Fruit fly (Drosophila melanogaster) whole organism, pupa: Measurements from ENCODE around the gene Ubc87F.
A peak's percentile ranks its signal among the peaks of the same experiment; 100 is the strongest.

Experiments
- CG10348 ChIP-seq: fragments of 200-800 bp; sonication (Bioruptor generic); IDR thresholded peaks from 2 replicates; pipeline ENCODE4 v1.3.6; 2022; ENCODE audit warnings: missing biosample characterization, missing genetic modification characterization
- CG12605 ChIP-seq: fragments of 200-800 bp; sonication (Bioruptor generic); IDR thresholded peaks from 2 replicates; pipeline ENCODE4 v1.3.6; 2022; ENCODE audit warnings: missing biosample characterization, missing genetic modification characterization
- CG13204 ChIP-seq: fragments of 200-800 bp; sonication (Bioruptor generic); optimal IDR thresholded peaks from 2 replicates; lab custom pipeline; 2018; ENCODE audit warnings: missing biosample characterization, mild to moderate bottlenecking, missing genetic modification characterization, moderate library complexity
- CG14655 ChIP-seq: fragments of 200-800 bp; sonication (Bioruptor generic); optimal IDR thresholded peaks from 3 replicates; lab custom pipeline; 2017; ENCODE audit warnings: mild to moderate bottlenecking, missing biosample characterization, missing genetic modification reagents, missing genetic modification characterization
- CG15710 ChIP-seq: fragments of 200-800 bp; sonication (Bioruptor generic); optimal IDR thresholded peaks from 2 replicates; lab custom pipeline; 2018; ENCODE audit warnings: missing biosample characterization, mild to moderate bottlenecking, missing genetic modification characterization, moderate library complexity
- CG17806 ChIP-seq: fragments of 200-800 bp; sonication (Bioruptor generic); optimal IDR thresholded peaks from 2 replicates; lab custom pipeline; 2018; ENCODE audit warnings: missing biosample characterization, mild to moderate bottlenecking, missing genetic modification characterization, moderate library complexity
- CG32121 ChIP-seq: fragments of 200-800 bp; sonication (Bioruptor generic); IDR thresholded peaks from 2 replicates; pipeline ENCODE4 v1.3.6; 2022; ENCODE audit warnings: missing biosample characterization, missing genetic modification characterization
- CG34367 ChIP-seq: fragments of 200-800 bp; sonication (Bioruptor generic); optimal IDR thresholded peaks from 2 replicates; lab custom pipeline; 2018; ENCODE audit warnings: missing biosample characterization, mild to moderate bottlenecking, missing genetic modification characterization
- CG4496 ChIP-seq: fragments of 200-800 bp; sonication (Bioruptor generic); IDR thresholded peaks from 3 replicates; pipeline ENCODE4 v1.3.6; 2022; ENCODE audit warnings: missing biosample characterization, missing genetic modification characterization
- CG8159 ChIP-seq: fragments of 200-800 bp; sonication (Bioruptor generic); optimal IDR thresholded peaks from 3 replicates; lab custom pipeline; 2018; ENCODE audit warnings: missing biosample characterization, mild to moderate bottlenecking, missing genetic modification characterization, moderate library complexity
- CG8301 ChIP-seq: fragments of 200-800 bp; sonication (Bioruptor generic); optimal IDR thresholded peaks from 2 replicates; lab custom pipeline; 2018; ENCODE audit warnings: missing biosample characterization, mild to moderate bottlenecking, missing genetic modification characterization
- CG9948 ChIP-seq: fragments of 200-800 bp; sonication (Bioruptor generic); optimal IDR thresholded peaks from 2 replicates; lab custom pipeline; 2018; ENCODE audit warnings: missing biosample characterization, mild to moderate bottlenecking, missing genetic modification characterization, moderate library complexity
- D1 ChIP-seq: fragments of 200-800 bp; sonication (Bioruptor generic); optimal IDR thresholded peaks from 2 replicates; lab custom pipeline; 2018; ENCODE audit warnings: missing biosample characterization, mild to moderate bottlenecking, missing genetic modification characterization, moderate library complexity
- EcR ChIP-seq: fragments of 200-800 bp; sonication (Bioruptor generic); optimal IDR thresholded peaks from 3 replicates; lab custom pipeline; 2019; ENCODE audit warnings: missing biosample characterization, missing genetic modification characterization, mild to moderate bottlenecking, moderate library complexity, missing genetic modification reagents
- Ets98B ChIP-seq: fragments of 200-800 bp; sonication (Bioruptor generic); IDR thresholded peaks from 2 replicates; pipeline ENCODE4 v1.3.6; 2022; ENCODE audit warnings: missing biosample characterization, missing genetic modification characterization
- Pif1A ChIP-seq: fragments of 200-800 bp; sonication (Bioruptor generic); optimal IDR thresholded peaks from 3 replicates; lab custom pipeline; 2016; ENCODE audit warnings: missing biosample characterization, missing genetic modification characterization
- Pif1B ChIP-seq: fragments of 200-800 bp; sonication (Bioruptor generic); optimal IDR thresholded peaks from 3 replicates; lab custom pipeline; 2016; ENCODE audit warnings: missing biosample characterization, missing genetic modification characterization
- Snoo ChIP-seq: fragments of 200-800 bp; sonication (Bioruptor generic); optimal IDR thresholded peaks from 3 replicates; lab custom pipeline; 2017; ENCODE audit warnings: missing biosample characterization, mild to moderate bottlenecking, missing genetic modification characterization, inconsistent platforms
- fd96Ca ChIP-seq: fragments of 200-800 bp; sonication (Bioruptor generic); IDR thresholded peaks from 3 replicates; pipeline ENCODE4 v1.3.6; 2022; ENCODE audit warnings: missing biosample characterization, missing genetic modification characterization
- gl ChIP-seq: fragments of 200-800 bp; sonication (Bioruptor generic); optimal IDR thresholded peaks from 2 replicates; lab custom pipeline; 2018; ENCODE audit warnings: missing biosample characterization, mild to moderate bottlenecking, missing genetic modification characterization
- rn ChIP-seq: fragments of 200-800 bp; sonication (Bioruptor generic); IDR thresholded peaks from 2 replicates; pipeline ENCODE4 v1.3.6; 2022; ENCODE audit warnings: missing biosample characterization, missing genetic modification characterization

Ubc87F gene

dm6 chr3R:13676137-13677086 lies 41.6 kb downstream of the Ubc87F start, which contains the start of the genes Lkb1 and CG9588:
Lkb1 (plus strand) TSS chr3R:13676549.
CG9588 (minus strand) TSS chr3R:13676681.
- TF ChIP-seq CG12605 (peak; percentile 78), CG13204 (GFP tag; lab: Kevin White, UChicago) (no peak), EcR (GFP tag; lab: Kevin White, UChicago) (no peak), Ets98B (GFP tag; lab: Robert Waterston, UW) (peak; percentile 87), CG9948 (tag; lab: Kevin White, UChicago) (peak; percentile 61), fd96Ca (GFP tag; lab: Robert Waterston, UW) (peak; percentile 88), CG34367 (tag; lab: Kevin White, UChicago) (peak; percentile 66), D1 (tag; lab: Kevin White, UChicago) (no peak), Pif1A (GFP tag; lab: Kevin White, UChicago) (peak; percentile 80), Pif1B (peak; percentile 74), CG8301 (tag; lab: Kevin White, UChicago) (peak; percentile 66), CG14655 (GFP tag; lab: Kevin White, UChicago) (no peak), Snoo (tag; lab: Kevin White, UChicago) (peak; percentile 62), CG32121 (GFP tag; lab: Robert Waterston, UW) (peak; percentile 80), CG17806 (tag; lab: Kevin White, UChicago) (peak; percentile 69), gl (tag; lab: Kevin White, UChicago) (peak; percentile 23), CG15710 (tag; lab: Kevin White, UChicago) (peak; percentile 60), CG4496 (peak; percentile 94), rn (GFP tag; lab: Robert Waterston, UW) (peak; percentile 75), CG10348 (peak; percentile 47; the same call in 1 of the 2 replicates), CG8159 (tag; lab: Kevin White, UChicago) (peak; percentile 59)
- TF ChIP-seq, all 21 proteins: peak for 17

- TF ChIP-seq CG12605 (no peak), gl (tag; lab: Kevin White, UChicago) (no peak), Pif1B (no peak), Ets98B (GFP tag; lab: Robert Waterston, UW) (no peak), CG14655 (GFP tag; lab: Kevin White, UChicago) (no peak), rn (GFP tag; lab: Robert Waterston, UW) (no peak), CG15710 (tag; lab: Kevin White, UChicago) (no peak), Snoo (tag; lab: Kevin White, UChicago) (no peak), CG9948 (tag; lab: Kevin White, UChicago) (no peak), EcR (GFP tag; lab: Kevin White, UChicago) (no peak), Pif1A (GFP tag; lab: Kevin White, UChicago) (no peak), CG13204 (GFP tag; lab: Kevin White, UChicago) (no peak), CG34367 (tag; lab: Kevin White, UChicago) (no peak), CG8301 (tag; lab: Kevin White, UChicago) (no peak), CG10348 (no peak), CG17806 (tag; lab: Kevin White, UChicago) (no peak), D1 (tag; lab: Kevin White, UChicago) (no peak), CG8159 (tag; lab: Kevin White, UChicago) (no peak), CG4496 (no peak)
- TF ChIP-seq, all 21 proteins: peak for 0
Observed at dm6 chr3R:13674492-13675033, 43.4 kb downstream of the Ubc87F start, which contains the start of gene Task6. Task6 (minus strand) TSS chr3R:13674542.

dm6 chr3R:13672898-13673297 lies 45.1 kb downstream of the Ubc87F start:
- no peak for TF ChIP-seq CG10348
- no peak for TF ChIP-seq Ets98B (GFP tag; lab: Robert Waterston, UW)
- no peak for TF ChIP-seq fd96Ca (GFP tag; lab: Robert Waterston, UW)
- no peak for TF ChIP-seq Snoo (tag; lab: Kevin White, UChicago)
- TF ChIP-seq D1 (tag; lab: Kevin White, UChicago), result no peak
- TF ChIP-seq CG12605, result no peak
- no peak for TF ChIP-seq EcR (GFP tag; lab: Kevin White, UChicago)
- TF ChIP-seq CG9948 (tag; lab: Kevin White, UChicago), result no peak
- TF ChIP-seq CG15710 (tag; lab: Kevin White, UChicago), result no peak
- TF ChIP-seq CG4496, result no peak
- no peak for TF ChIP-seq CG14655 (GFP tag; lab: Kevin White, UChicago)
- no peak for TF ChIP-seq CG8301 (tag; lab: Kevin White, UChicago)
- no peak for TF ChIP-seq Pif1A (GFP tag; lab: Kevin White, UChicago)
